Worm (Caenorhabditis elegans) whole organism, L4 larva: ENCODE measurements around the gene smf-2.
A peak's percentile ranks its signal among the peaks of the same experiment; 100 is the strongest.

Experiments used
- D1046.2 ChIP-seq: fragments of 200-800 bp; sonication (Bioruptor generic); IDR thresholded peaks from 2 replicates; pipeline ENCODE4 v1.3.6; 2022; ENCODE audit warnings: missing genetic modification characterization, missing compliant biosample characterization
- F10B5.3 ChIP-seq: sonication (generic microtip); optimal IDR thresholded peaks from 2 replicates; lab custom pipeline; 2016; ENCODE audit warnings: mild to moderate bottlenecking, missing genetic modification characterization, missing compliant biosample characterization
- F44E2.7 ChIP-seq: fragments of 200-800 bp; sonication (Bioruptor generic); IDR thresholded peaks from 2 replicates; pipeline ENCODE4 v2.1.2; 2022; ENCODE audit warnings: missing genetic modification characterization, missing compliant biosample characterization
- F49E8.2 ChIP-seq: sonication (generic microtip); optimal IDR thresholded peaks from 2 replicates; lab custom pipeline; 2016; ENCODE audit warnings: missing compliant biosample characterization, mild to moderate bottlenecking, missing genetic modification characterization, borderline replicate concordance
- Y105C5A.15 ChIP-seq: fragments of 200-800 bp; sonication (Bioruptor generic); IDR thresholded peaks from 2 replicates; pipeline ENCODE4 v1.3.6; 2022; ENCODE audit warnings: missing genetic modification characterization, missing compliant biosample characterization
- Y75B8A.6 ChIP-seq: fragments of 200-800 bp; sonication (Bioruptor generic); IDR thresholded peaks from 2 replicates; pipeline ENCODE4 v1.3.6; 2022; ENCODE audit warnings: missing genetic modification reagents, missing genetic modification characterization, missing compliant biosample characterization
- ZK337.2 ChIP-seq: fragments of 200-800 bp; sonication (Bioruptor generic); IDR thresholded peaks from 2 replicates; pipeline ENCODE4 v1.3.6; 2022; ENCODE audit warnings: missing genetic modification reagents, missing genetic modification characterization, missing compliant biosample characterization
- aha-1 ChIP-seq: fragments of 150-350 bp; peaks from one replicate; lab custom pipeline; 2014; ENCODE audit warnings: missing biosample characterization, missing genetic modification characterization
- ama-1 ChIP-seq: fragments of 150-350 bp; optimal IDR thresholded peaks from 2 replicates; lab custom pipeline; 2014; ENCODE audit warnings: inconsistent platforms, mixed read lengths
- attf-4 ChIP-seq: sonication (generic microtip); optimal IDR thresholded peaks from 3 replicates; lab custom pipeline; 2017; ENCODE audit warnings: missing biosample characterization, missing genetic modification characterization
- ceh-20 ChIP-seq: fragments of 200-800 bp; sonication (Bioruptor generic); IDR thresholded peaks from 2 replicates; pipeline ENCODE4 v1.3.6; 2022; ENCODE audit warnings: missing genetic modification reagents, missing genetic modification characterization, missing compliant biosample characterization
- ces-1 ChIP-seq: fragments of 150-350 bp; sonication (generic microtip); optimal IDR thresholded peaks from 4 replicates; lab custom pipeline; 2014; ENCODE audit warnings: missing biosample characterization, missing genetic modification reagents, missing genetic modification characterization
- daf-16 ChIP-seq, 3 experiments: sonication (generic microtip); optimal IDR thresholded peaks; 2 replicates each; lab custom pipeline; 2016 to 2017; ENCODE audit warnings: missing genetic modification characterization in 3 of 3, missing genetic modification reagents in 3 of 3, mild to moderate bottlenecking in 2 of 3, missing compliant biosample characterization in 2 of 3, missing biosample characterization in 1 of 3, moderate library complexity in 1 of 3
- dmd-6 ChIP-seq: fragments of 200-800 bp; sonication (Bioruptor generic); IDR thresholded peaks from 2 replicates; pipeline ENCODE4 v1.3.6; 2022; ENCODE audit warnings: missing genetic modification reagents, missing genetic modification characterization, missing compliant biosample characterization
- duxl-1 ChIP-seq: sonication (generic microtip); optimal IDR thresholded peaks from 2 replicates; lab custom pipeline; 2016; ENCODE audit warnings: mild to moderate bottlenecking, missing genetic modification characterization, moderate library complexity, missing compliant biosample characterization; ENCODE audit not compliant: poor library complexity
- dve-1 ChIP-seq: sonication (generic microtip); optimal IDR thresholded peaks from 2 replicates; lab custom pipeline; 2017; ENCODE audit warnings: antibody characterized with exemption, mild to moderate bottlenecking, missing genetic modification characterization, missing compliant biosample characterization; ENCODE audit not compliant: insufficient read depth
- egl-43 ChIP-seq: fragments of 200-800 bp; sonication (Bioruptor generic); IDR thresholded peaks from 2 replicates; pipeline ENCODE4 v1.3.6; 2022; ENCODE audit warnings: missing genetic modification reagents, missing genetic modification characterization, missing compliant biosample characterization
- fos-1 ChIP-seq: fragments of 150-350 bp; optimal IDR thresholded peaks from 2 replicates; lab custom pipeline; 2014; ENCODE audit warnings: missing biosample characterization, missing genetic modification characterization
- gei-8 ChIP-seq: fragments of 200-800 bp; sonication (Bioruptor generic); optimal IDR thresholded peaks from 2 replicates; lab custom pipeline; 2018; ENCODE audit warnings: mild to moderate bottlenecking, missing genetic modification characterization, missing compliant biosample characterization
- hif-1 ChIP-seq, 2 experiments: sonication (generic microtip); optimal IDR thresholded peaks; 2 replicates each; lab custom pipeline; 2016 to 2017; ENCODE audit warnings: missing compliant biosample characterization in 2 of 2, missing genetic modification characterization in 2 of 2, missing genetic modification reagents in 2 of 2, missing genotype in 2 of 2, mild to moderate bottlenecking in 1 of 2
- hlh-11 ChIP-seq: fragments of 200-800 bp; sonication (Bioruptor generic); optimal IDR thresholded peaks from 2 replicates; lab custom pipeline; 2018; ENCODE audit warnings: mild to moderate bottlenecking, missing genetic modification characterization, missing compliant biosample characterization
- lim-7 ChIP-seq: fragments of 200-800 bp; sonication (Bioruptor generic); IDR thresholded peaks from 2 replicates; pipeline ENCODE4 v1.3.6; 2022; ENCODE audit warnings: missing genetic modification characterization, missing compliant biosample characterization
- lin-1 ChIP-seq: fragments of 200-800 bp; sonication (Bioruptor generic); IDR thresholded peaks from 2 replicates; pipeline ENCODE4 v1.3.6; 2022; ENCODE audit warnings: missing genetic modification reagents, missing genetic modification characterization, missing compliant biosample characterization
- lin-38 ChIP-seq: fragments of 200-800 bp; sonication (Bioruptor generic); IDR thresholded peaks from 2 replicates; pipeline ENCODE4 v1.3.6; 2022; ENCODE audit warnings: missing genetic modification reagents, missing genetic modification characterization, missing compliant biosample characterization
- lir-3 ChIP-seq: sonication (generic microtip); optimal IDR thresholded peaks from 2 replicates; lab custom pipeline; 2016; ENCODE audit warnings: mild to moderate bottlenecking, missing genetic modification characterization, missing compliant biosample characterization
- lsy-2 ChIP-seq, 2 experiments: fragments of 150-350 bp in 1 of 2; sonication (generic microtip) in 1 of 2; optimal IDR thresholded peaks; 2 replicates each; lab custom pipeline; 2014 to 2017; ENCODE audit warnings: missing biosample characterization in 2 of 2, missing genetic modification characterization in 2 of 2
- madf-5 ChIP-seq, 2 experiments: fragments of 200-800 bp; sonication (Bioruptor generic); IDR thresholded peaks; 2 replicates each; pipeline ENCODE4 v1.3.6; 2022; ENCODE audit warnings: missing compliant biosample characterization in 2 of 2, missing genetic modification characterization in 2 of 2
- mdl-1 ChIP-seq, 2 experiments: fragments of 150-350 bp in 1 of 2; sonication (generic microtip) in 1 of 2; optimal IDR thresholded peaks; 2 replicates each; lab custom pipeline; 2014 to 2017; ENCODE audit warnings: missing biosample characterization in 2 of 2, missing genetic modification characterization in 2 of 2
- mep-1 ChIP-seq: fragments of 150-350 bp; sonication (generic microtip); optimal IDR thresholded peaks from 3 replicates; lab custom pipeline; 2014; ENCODE audit warnings: missing biosample characterization, missing genetic modification characterization
- mes-2 ChIP-seq: sonication (generic microtip); optimal IDR thresholded peaks from 2 replicates; lab custom pipeline; 2016; ENCODE audit warnings: missing genotype, mild to moderate bottlenecking, missing genetic modification characterization, missing compliant biosample characterization; ENCODE audit not compliant: poor library complexity, severe bottlenecking
- mxl-2 ChIP-seq: fragments of 200-800 bp; sonication (Bioruptor generic); conservative IDR thresholded peaks from 2 replicates; pipeline ENCODE4 v1.3.6; 2022; ENCODE audit warnings: missing genetic modification reagents, missing genetic modification characterization, missing compliant biosample characterization
- nhr-10 ChIP-seq: fragments of 150-350 bp; optimal IDR thresholded peaks from 2 replicates; lab custom pipeline; 2014; ENCODE audit warnings: missing biosample characterization, missing genetic modification characterization
- nhr-11 ChIP-seq: fragments of 150-350 bp; optimal IDR thresholded peaks from 2 replicates; lab custom pipeline; 2014; ENCODE audit warnings: missing biosample characterization, missing genetic modification characterization
- nhr-48 ChIP-seq: sonication (generic microtip); optimal IDR thresholded peaks from 2 replicates; lab custom pipeline; 2016; ENCODE audit warnings: mild to moderate bottlenecking, missing genetic modification characterization, missing compliant biosample characterization
- php-3 ChIP-seq: fragments of 200-800 bp; sonication (Bioruptor generic); IDR thresholded peaks from 2 replicates; pipeline ENCODE4 v1.3.6; 2022; ENCODE audit warnings: missing genetic modification reagents, missing genetic modification characterization, missing compliant biosample characterization
- pqm-1 ChIP-seq: sonication (generic microtip); optimal IDR thresholded peaks from 2 replicates; lab custom pipeline; 2017; ENCODE audit warnings: missing biosample characterization, missing genetic modification characterization
- rbr-2 ChIP-seq: sonication (generic microtip); optimal IDR thresholded peaks from 2 replicates; lab custom pipeline; 2016; ENCODE audit warnings: missing genotype, missing genetic modification characterization, missing compliant biosample characterization
- set-16 ChIP-seq: fragments of 200-800 bp; sonication (Bioruptor generic); IDR thresholded peaks from 2 replicates; pipeline ENCODE4 v1.3.6; 2022; ENCODE audit warnings: missing genetic modification reagents, missing genetic modification characterization, missing compliant biosample characterization
- snpc-4 ChIP-seq: fragments of 150-350 bp; optimal IDR thresholded peaks from 2 replicates; lab custom pipeline; 2014; ENCODE audit warnings: missing biosample characterization, missing genetic modification characterization
- unc-62 ChIP-seq, 3 experiments: fragments of 150-350 bp in 1 of 3; sonication (generic microtip); optimal IDR thresholded peaks in 2 of 3; peaks in 1 of 3; 1 replicate in 1 of 3; 2 replicates in 2 of 3; lab custom pipeline; 2014 to 2017; ENCODE audit warnings: missing biosample characterization in 3 of 3, missing genetic modification characterization in 3 of 3, missing genetic modification reagents in 3 of 3, missing genotype in 1 of 3
- zfp-3 ChIP-seq: fragments of 200-800 bp; sonication (Bioruptor generic); conservative IDR thresholded peaks from 2 replicates; pipeline ENCODE4 v1.3.6; 2022; ENCODE audit warnings: missing genetic modification reagents, missing genetic modification characterization, missing compliant biosample characterization
- zip-11 ChIP-seq: fragments of 200-800 bp; sonication (Bioruptor generic); IDR thresholded peaks from 2 replicates; pipeline ENCODE4 v1.3.6; 2022; ENCODE audit warnings: missing genetic modification characterization, missing compliant biosample characterization
- zip-2 ChIP-seq: fragments of 150-350 bp; optimal IDR thresholded peaks from 2 replicates; lab custom pipeline; 2014; ENCODE audit warnings: missing biosample characterization, missing genetic modification characterization
- ztf-11 ChIP-seq: fragments of 150-350 bp; optimal IDR thresholded peaks from 2 replicates; lab custom pipeline; 2014; ENCODE audit warnings: missing biosample characterization, missing genetic modification characterization
- ztf-7 ChIP-seq: fragments of 150-350 bp; optimal IDR thresholded peaks from 2 replicates; lab custom pipeline; 2014; ENCODE audit warnings: missing biosample characterization, missing genetic modification characterization

The smf-2 gene

ce11 chrX:6728820-6729396 is 10.4 kb upstream of the smf-2 start:
- TF ChIP-seq rbr-2 (tag; lab: Kevin White, UChicago) (no peak), php-3 (GFP tag; lab: Robert Waterston, UW) (no peak), dve-1 (tag; lab: Kevin White, UChicago) (peak; percentile 4), aha-1 (peak; percentile 98), lir-3 (tag; lab: Kevin White, UChicago) (no peak), ztf-11 (tag; lab: Kevin White, UChicago) (no peak), daf-16 (GFP tag; optimal IDR thresholded peaks at IDR 0.05; lab: Kevin White, UChicago) (no peak), daf-16 (tag; optimal IDR thresholded peaks at IDR 0.05; lab: Kevin White, UChicago) (peak; percentile 81), mep-1 (tag; lab: Kevin White, UChicago) (peak; percentile 22), pqm-1 (tag; lab: Kevin White, UChicago) (peak; percentile 11), lin-38 (GFP tag; lab: Robert Waterston, UW) (no peak), hif-1 (tag; optimal IDR thresholded peaks at IDR 0.05; lab: Kevin White, UChicago) (peak in 1 of 2 experiments; percentile 95), ceh-20 (GFP tag; lab: Robert Waterston, UW) (no peak), nhr-10 (tag; lab: Kevin White, UChicago) (no peak), lsy-2 (tag; optimal IDR thresholded peaks at IDR 0.05; lab: Kevin White, UChicago) (peak in 1 of 2 experiments; percentile 44), ztf-7 (tag; lab: Kevin White, UChicago) (no peak), nhr-11 (no peak), mxl-2 (GFP tag; lab: Robert Waterston, UW) (no peak), zip-2 (tag; lab: Kevin White, UChicago) (no peak), nhr-48 (no peak), egl-43 (GFP tag; lab: Robert Waterston, UW) (no peak), ces-1 (GFP tag; lab: Kevin White, UChicago) (peak; percentile 63), mdl-1 (tag; optimal IDR thresholded peaks at IDR 0.05; lab: Kevin White, UChicago) (peak; percentile 51 to 89), unc-62 (GFP tag; optimal IDR thresholded peaks at IDR 0.05 in 1 of 2; lab: Kevin White, UChicago) (no peak), unc-62 (tag; optimal IDR thresholded peaks at IDR 0.05; lab: Kevin White, UChicago) (no peak), hlh-11 (tag; lab: Kevin White, UChicago) (peak; percentile 54)

DNA sequence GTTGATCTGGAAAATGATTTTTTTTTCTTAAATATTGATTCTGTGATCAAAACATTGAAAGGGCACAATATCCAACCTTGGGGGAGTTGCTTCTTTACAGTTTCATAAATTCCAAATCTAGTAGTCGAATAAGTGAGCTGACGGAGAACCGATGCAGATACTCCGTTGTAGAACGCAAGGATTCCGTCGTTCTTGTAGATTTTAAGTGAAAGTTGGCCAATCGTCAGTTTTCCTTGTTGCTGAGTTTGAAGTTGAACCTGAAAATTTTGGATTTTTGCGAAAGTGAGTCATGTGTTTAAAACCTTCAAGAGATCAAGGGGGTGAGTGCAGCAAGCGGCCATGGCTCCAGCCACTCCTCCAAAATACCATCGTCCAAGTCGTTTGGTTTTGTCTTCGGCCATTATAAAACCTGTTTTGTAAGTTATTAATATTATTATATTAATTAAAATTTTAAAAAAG is 6.8 kb upstream of the smf-2 start, which contains the start of gene slc-25A10:
slc-25A10 (minus strand) TSS at position 409 of the 459 bp plus-strand sequence.
- no peak for TF ChIP-seq lsy-2 (tag; optimal IDR thresholded peaks at IDR 0.05; lab: Kevin White, UChicago)
- no peak for TF ChIP-seq F10B5.3
- TF ChIP-seq ama-1 (lab: Kevin White, UChicago) = peak; percentile 74
- no peak for TF ChIP-seq ztf-11 (tag; lab: Kevin White, UChicago)
- TF ChIP-seq F49E8.2 (tag; lab: Kevin White, UChicago) = no peak
- TF ChIP-seq lin-1 (GFP tag; lab: Robert Waterston, UW) = no peak
- no peak for TF ChIP-seq D1046.2 (GFP tag; lab: Robert Waterston, UW)
- peak; percentile 10 for TF ChIP-seq duxl-1
- no peak for TF ChIP-seq php-3 (GFP tag; lab: Robert Waterston, UW)
- TF ChIP-seq dmd-6 = no peak
- no peak for TF ChIP-seq snpc-4
- 0 out of 2 replicates have a peak, but pooled peaks have one; percentile 10 for TF ChIP-seq lin-38 (GFP tag; lab: Robert Waterston, UW)
- TF ChIP-seq fos-1 (tag; lab: Kevin White, UChicago) = no peak
- no peak for TF ChIP-seq nhr-11
- no peak for TF ChIP-seq ZK337.2 (GFP tag; lab: Robert Waterston, UW)
- TF ChIP-seq set-16 (GFP tag; lab: Robert Waterston, UW) = no peak
- TF ChIP-seq attf-4 = no peak
- TF ChIP-seq mdl-1 (tag; optimal IDR thresholded peaks at IDR 0.05; lab: Kevin White, UChicago) = no peak
- no peak for TF ChIP-seq mes-2
- no peak for TF ChIP-seq lim-7 (GFP tag; lab: Robert Waterston, UW)
- no peak for TF ChIP-seq Y105C5A.15
- TF ChIP-seq zip-11 (GFP tag; lab: Robert Waterston, UW) = no peak
- no peak for TF ChIP-seq Y75B8A.6 (GFP tag; lab: Robert Waterston, UW)
- peak; percentile 32 for TF ChIP-seq aha-1
- no peak for TF ChIP-seq gei-8 (GFP tag; lab: Kevin White, UChicago)
- TF ChIP-seq zfp-3 = no peak
- TF ChIP-seq ceh-20 (GFP tag; lab: Robert Waterston, UW) = 0 out of 2 replicates have a peak, but pooled peaks have one; percentile 40
- no peak for TF ChIP-seq F44E2.7 (GFP tag; lab: Robert Waterston, UW)
- no peak for TF ChIP-seq madf-5 (GFP tag; IDR thresholded peaks at IDR 0.05; lab: Robert Waterston, UW)
